Fruit fly (Drosophila melanogaster) whole organism, embryonic: Measurements from ENCODE around the gene Rtnl2.

Experiments
- Blimp-1 ChIP-seq: fragments of 200-800 bp; sonication (Bioruptor generic); optimal IDR thresholded peaks from 3 replicates; lab custom pipeline; 2018; ENCODE audit warnings: missing biosample characterization, missing genetic modification characterization, mild to moderate bottlenecking, moderate library complexity, missing genetic modification reagents
- CG12236 ChIP-seq: fragments of 200-800 bp; sonication (Bioruptor generic); optimal IDR thresholded peaks from 2 replicates; lab custom pipeline; 2016; ENCODE audit warnings: missing biosample characterization, missing genetic modification characterization
- CG1233 ChIP-seq: fragments of 200-800 bp; sonication (Bioruptor generic); optimal IDR thresholded peaks from 4 replicates; lab custom pipeline; 2018; ENCODE audit warnings: missing biosample characterization, mild to moderate bottlenecking, missing genetic modification characterization
- CG13123 ChIP-seq: fragments of 200-800 bp; sonication (Bioruptor generic); optimal IDR thresholded peaks from 2 replicates; lab custom pipeline; 2016; ENCODE audit warnings: missing biosample characterization, missing genetic modification characterization
- CG13775 ChIP-seq: fragments of 200-800 bp; sonication (Bioruptor generic); optimal IDR thresholded peaks from 3 replicates; lab custom pipeline; 2017; ENCODE audit warnings: missing biosample characterization, mild to moderate bottlenecking, missing genetic modification characterization
- CG14014 ChIP-seq: fragments of 200-800 bp; sonication (Bioruptor generic); IDR thresholded peaks from 2 replicates; pipeline ENCODE4 v1.3.6; 2022; ENCODE audit warnings: missing biosample characterization, missing genetic modification characterization
- CG14860 ChIP-seq: fragments of 200-800 bp; sonication (Bioruptor generic); IDR thresholded peaks from 3 replicates; pipeline ENCODE4 v1.3.6; 2022; ENCODE audit warnings: missing biosample characterization, missing genetic modification characterization; ENCODE audit not compliant: partially characterized antibody
- CG15601 ChIP-seq: fragments of 200-800 bp; sonication (Bioruptor generic); optimal IDR thresholded peaks from 3 replicates; lab custom pipeline; 2019; ENCODE audit warnings: missing biosample characterization, mild to moderate bottlenecking, missing genetic modification characterization, moderate library complexity
- CG16815 ChIP-seq: fragments of 200-800 bp; sonication (Bioruptor generic); optimal IDR thresholded peaks from 3 replicates; lab custom pipeline; 2017; ENCODE audit warnings: missing biosample characterization, mild to moderate bottlenecking, missing genetic modification characterization
- CG18476 ChIP-seq: fragments of 200-800 bp; sonication (Bioruptor generic); optimal IDR thresholded peaks from 2 replicates; lab custom pipeline; 2016; ENCODE audit warnings: missing biosample characterization, mild to moderate bottlenecking, missing genetic modification characterization
- CG2199 ChIP-seq: fragments of 200-800 bp; sonication (Bioruptor generic); IDR thresholded peaks from 3 replicates; pipeline ENCODE4 v1.3.6; 2022; ENCODE audit warnings: missing biosample characterization, missing genetic modification characterization
- CG3407 ChIP-seq: fragments of 200-800 bp; sonication (Bioruptor generic); optimal IDR thresholded peaks from 2 replicates; lab custom pipeline; 2018; ENCODE audit warnings: missing biosample characterization, mild to moderate bottlenecking, missing genetic modification characterization
- CG34422 ChIP-seq: fragments of 200-800 bp; sonication (Bioruptor generic); IDR thresholded peaks from 3 replicates; pipeline ENCODE4 v1.3.6; 2022; ENCODE audit warnings: missing biosample characterization, missing genetic modification characterization
- CG3995 ChIP-seq: fragments of 200-800 bp; sonication (Bioruptor generic); optimal IDR thresholded peaks from 3 replicates; lab custom pipeline; 2016; ENCODE audit warnings: missing biosample characterization, missing genetic modification characterization
- CG4707 ChIP-seq: fragments of 200-800 bp; sonication (Bioruptor generic); optimal IDR thresholded peaks from 2 replicates; lab custom pipeline; 2018; ENCODE audit warnings: missing biosample characterization, mild to moderate bottlenecking, missing genetic modification characterization, moderate library complexity
- CG5180 ChIP-seq: fragments of 200-800 bp; sonication (Bioruptor generic); optimal IDR thresholded peaks from 3 replicates; lab custom pipeline; 2017; ENCODE audit warnings: missing biosample characterization, missing genetic modification characterization, mild to moderate bottlenecking, moderate library complexity, missing genetic modification reagents
- CG6791 ChIP-seq: fragments of 200-800 bp; sonication (Bioruptor generic); IDR thresholded peaks from 3 replicates; pipeline ENCODE4 v1.3.6; 2022; ENCODE audit warnings: missing biosample characterization, missing genetic modification characterization; ENCODE audit not compliant: partially characterized antibody
- CG9727 ChIP-seq: fragments of 200-800 bp; sonication (Bioruptor generic); optimal IDR thresholded peaks from 3 replicates; lab custom pipeline; 2017; ENCODE audit warnings: missing biosample characterization, mild to moderate bottlenecking, missing genetic modification characterization
- Dad ChIP-seq: fragments of 200-800 bp; sonication (Bioruptor generic); optimal IDR thresholded peaks from 3 replicates; lab custom pipeline; 2016; ENCODE audit warnings: missing biosample characterization, missing genetic modification characterization
- Dp ChIP-seq: fragments of 200-800 bp; sonication (Bioruptor generic); optimal IDR thresholded peaks from 2 replicates; lab custom pipeline; 2018; ENCODE audit warnings: missing biosample characterization, mild to moderate bottlenecking, missing genetic modification characterization, moderate library complexity
- Eip74EF ChIP-seq, 2 experiments: fragments of 200-800 bp in 1 of 2; fragments of >200 bp in 1 of 2; sonication (Bioruptor generic) in 1 of 2; optimal IDR thresholded peaks; 2 replicates each; lab custom pipeline; 2017 to 2019; ENCODE audit warnings: missing biosample characterization in 2 of 2, missing genetic modification characterization in 2 of 2, mild to moderate bottlenecking in 1 of 2, moderate library complexity in 1 of 2
- Lim3 ChIP-seq: fragments of 200-800 bp; sonication (Bioruptor generic); IDR thresholded peaks from 2 replicates; pipeline ENCODE4 v1.3.6; 2022; ENCODE audit warnings: missing biosample characterization, missing genetic modification characterization
- Med ChIP-seq: fragments of 200-800 bp; sonication (Bioruptor generic); peaks from one replicate; lab custom pipeline; 2016; ENCODE audit warnings: missing biosample characterization, missing genetic modification characterization, mild to moderate bottlenecking, inconsistent platforms, moderate library complexity
- NC2β ChIP-seq: fragments of 200-800 bp; sonication (Bioruptor generic); optimal IDR thresholded peaks from 2 replicates; lab custom pipeline; 2016; ENCODE audit warnings: missing biosample characterization, missing genetic modification characterization
- NfI ChIP-seq: fragments of 200-800 bp; sonication (Bioruptor generic); optimal IDR thresholded peaks from 3 replicates; lab custom pipeline; 2018; ENCODE audit warnings: missing biosample characterization, mild to moderate bottlenecking, missing genetic modification characterization, moderate library complexity
- Rx ChIP-seq: fragments of 200-800 bp; sonication (Bioruptor generic); IDR thresholded peaks from 2 replicates; pipeline ENCODE4 v1.3.6; 2022; ENCODE audit warnings: missing biosample characterization, missing genetic modification characterization
- Sry-δ ChIP-seq: fragments of 200-800 bp; sonication (Bioruptor generic); optimal IDR thresholded peaks from 2 replicates; lab custom pipeline; 2016; ENCODE audit warnings: missing biosample characterization, missing genetic modification characterization
- ac ChIP-seq: fragments of 200-800 bp; sonication (Bioruptor generic); optimal IDR thresholded peaks from 3 replicates; lab custom pipeline; 2017; ENCODE audit warnings: missing biosample characterization, mild to moderate bottlenecking, missing genetic modification characterization
- br ChIP-seq: fragments of >200 bp; optimal IDR thresholded peaks from 2 replicates; lab custom pipeline; 2017
- bsh ChIP-seq, 2 experiments: fragments of 200-800 bp; sonication (Bioruptor generic); optimal IDR thresholded peaks; 2 replicates each; lab custom pipeline; 2017 to 2018; ENCODE audit warnings: mild to moderate bottlenecking in 2 of 2, missing biosample characterization in 2 of 2, missing genetic modification characterization in 2 of 2, moderate library complexity in 1 of 2
- disco-r ChIP-seq: fragments of 200-800 bp; sonication (Bioruptor generic); optimal IDR thresholded peaks from 2 replicates; lab custom pipeline; 2016; ENCODE audit warnings: missing biosample characterization, missing genetic modification characterization
- exex ChIP-seq: fragments of 200-800 bp; sonication (Bioruptor generic); optimal IDR thresholded peaks from 4 replicates; lab custom pipeline; 2018; ENCODE audit warnings: missing biosample characterization, mild to moderate bottlenecking, missing genetic modification characterization, moderate library complexity
- fru ChIP-seq: fragments of >200 bp; optimal IDR thresholded peaks from 2 replicates; lab custom pipeline; 2017
- gem ChIP-seq: fragments of 200-800 bp; sonication (Bioruptor generic); optimal IDR thresholded peaks from 2 replicates; lab custom pipeline; 2019; ENCODE audit warnings: missing biosample characterization, mild to moderate bottlenecking, missing genetic modification characterization, moderate library complexity
- insv ChIP-seq, 2 experiments: fragments of 200-800 bp; sonication (Bioruptor generic); optimal IDR thresholded peaks; 3 replicates each; lab custom pipeline; 2016 to 2018; ENCODE audit warnings: missing biosample characterization in 2 of 2, missing genetic modification characterization in 2 of 2
- kah ChIP-seq: fragments of 200-800 bp; sonication (Bioruptor generic); optimal IDR thresholded peaks from 2 replicates; lab custom pipeline; 2018; ENCODE audit warnings: missing biosample characterization, mild to moderate bottlenecking, missing genetic modification characterization
- lab ChIP-seq: fragments of 200-800 bp; sonication (Bioruptor generic); optimal IDR thresholded peaks from 3 replicates; lab custom pipeline; 2017; ENCODE audit warnings: missing biosample characterization, missing genetic modification characterization, mild to moderate bottlenecking, moderate library complexity, missing genetic modification reagents
- nerfin-2 ChIP-seq: fragments of 200-800 bp; sonication (Bioruptor generic); IDR thresholded peaks from 2 replicates; pipeline ENCODE4 v1.3.6; 2022; ENCODE audit warnings: missing biosample characterization, missing genetic modification characterization; ENCODE audit not compliant: partially characterized antibody
- nmo ChIP-seq: fragments of 200-800 bp; sonication (Bioruptor generic); optimal IDR thresholded peaks from 2 replicates; lab custom pipeline; 2018; ENCODE audit warnings: missing biosample characterization, mild to moderate bottlenecking, missing genetic modification characterization, moderate library complexity
- pita ChIP-seq: fragments of 200-800 bp; sonication (Bioruptor generic); optimal IDR thresholded peaks from 2 replicates; lab custom pipeline; 2017; ENCODE audit warnings: missing biosample characterization, mild to moderate bottlenecking, missing genetic modification characterization
- ranshi ChIP-seq: fragments of 200-800 bp; sonication (Bioruptor generic); IDR thresholded peaks from 2 replicates; pipeline ENCODE4 v1.3.6; 2022; ENCODE audit warnings: missing biosample characterization, missing genetic modification characterization
- rib ChIP-seq: fragments of 200-800 bp; sonication (Bioruptor generic); IDR thresholded peaks from 2 replicates; pipeline ENCODE4 v1.3.6; 2022; ENCODE audit warnings: missing biosample characterization, missing genetic modification characterization
- scrt ChIP-seq: fragments of 200-800 bp; sonication (Bioruptor generic); optimal IDR thresholded peaks from 2 replicates; lab custom pipeline; 2018; ENCODE audit warnings: missing biosample characterization, mild to moderate bottlenecking, missing genetic modification characterization, moderate library complexity
- shn ChIP-seq: fragments of 200-800 bp; sonication (Bioruptor generic); optimal IDR thresholded peaks from 3 replicates; lab custom pipeline; 2016; ENCODE audit warnings: missing biosample characterization, missing genetic modification characterization
- sim ChIP-seq: fragments of 200-800 bp; sonication (Bioruptor generic); IDR thresholded peaks from 2 replicates; pipeline ENCODE4 v1.3.6; 2022; ENCODE audit warnings: missing biosample characterization, missing genetic modification characterization
- slou ChIP-seq: fragments of 200-800 bp; sonication (Bioruptor generic); optimal IDR thresholded peaks from 3 replicates; lab custom pipeline; 2016; ENCODE audit warnings: missing biosample characterization, missing genetic modification characterization
- slp2 ChIP-seq: fragments of 200-800 bp; sonication (Bioruptor generic); optimal IDR thresholded peaks from 2 replicates; lab custom pipeline; 2016; ENCODE audit warnings: missing biosample characterization, missing genetic modification characterization
- stc ChIP-seq: fragments of 200-800 bp; sonication (Bioruptor generic); IDR thresholded peaks from 2 replicates; pipeline ENCODE4 v1.3.6; 2022; ENCODE audit warnings: missing biosample characterization, missing genetic modification characterization
- unc-4 ChIP-seq: fragments of 200-800 bp; sonication (Bioruptor generic); IDR thresholded peaks from 2 replicates; pipeline ENCODE4 v1.3.6; 2022; ENCODE audit warnings: missing biosample characterization, missing genetic modification characterization; ENCODE audit not compliant: partially characterized antibody
- zen ChIP-seq: fragments of 200-800 bp; sonication (Bioruptor generic); optimal IDR thresholded peaks from 3 replicates; lab custom pipeline; 2018; ENCODE audit warnings: missing biosample characterization, mild to moderate bottlenecking, missing genetic modification characterization, moderate library complexity
- zfh1 ChIP-seq: fragments of 200-800 bp; sonication (Bioruptor generic); IDR thresholded peaks from 3 replicates; pipeline ENCODE4 v1.3.6; 2022; ENCODE audit warnings: missing biosample characterization, missing genetic modification characterization

Gene Rtnl2

DNA sequence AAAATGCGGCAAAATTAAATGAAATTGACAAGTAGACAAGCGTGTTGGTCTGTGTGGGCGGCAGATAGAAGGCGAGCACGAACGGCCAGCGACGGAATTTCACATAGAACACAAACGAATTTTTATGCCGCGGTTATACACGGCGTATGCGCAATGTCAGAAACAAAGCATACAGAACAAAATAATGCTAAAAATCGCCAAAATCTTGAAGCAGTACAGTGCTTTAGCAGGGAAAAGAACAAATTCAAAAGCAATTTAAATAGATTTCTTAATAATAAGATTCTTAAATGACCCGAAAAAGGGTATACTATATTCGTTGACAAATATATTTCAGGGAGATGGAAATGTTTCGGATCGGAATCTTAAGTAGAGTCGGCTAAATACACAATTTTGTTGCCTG lies 29.5 kb downstream of the Rtnl2 start (continued):
- no peak for TF ChIP-seq CG12236 (GFP tag; lab: Kevin White, UChicago)
- no peak for TF ChIP-seq CG4707 (GFP tag; lab: Kevin White, UChicago)
- no peak for TF ChIP-seq sim (GFP tag; lab: Robert Waterston, UW)
- TF ChIP-seq ranshi (GFP tag; lab: Robert Waterston, UW): 0 out of 2 replicates have a peak, but pooled peaks have one; percentile 14
- no peak for TF ChIP-seq Lim3 (GFP tag; lab: Robert Waterston, UW)
- no peak for TF ChIP-seq CG6791 (GFP tag; lab: Robert Waterston, UW)
- TF ChIP-seq CG9727 (GFP tag; lab: Kevin White, UChicago): peak; percentile 10
- no peak for TF ChIP-seq kah (GFP tag; lab: Kevin White, UChicago)
- TF ChIP-seq exex (tag; lab: Kevin White, UChicago): no peak
- no peak for TF ChIP-seq NC2β (GFP tag; lab: Kevin White, UChicago)
- peak; percentile 18 for TF ChIP-seq slou
- TF ChIP-seq unc-4 (GFP tag; lab: Robert Waterston, UW): no peak
- no peak for TF ChIP-seq CG2199
- peak; percentile 16 for TF ChIP-seq nmo
- no peak for TF ChIP-seq Blimp-1 (GFP tag; lab: Kevin White, UChicago)
- no peak for TF ChIP-seq CG3407 (GFP tag; lab: Kevin White, UChicago)
- TF ChIP-seq nerfin-2 (GFP tag; lab: Robert Waterston, UW): no peak
- TF ChIP-seq pita (GFP tag; lab: Kevin White, UChicago): no peak
- no peak for TF ChIP-seq CG5180
- peak; percentile 42; the same call in 1 of the 2 replicates for TF ChIP-seq CG14014 (GFP tag; lab: Robert Waterston, UW)
- peak; percentile 47 for TF ChIP-seq gem
- TF ChIP-seq shn: no peak
- TF ChIP-seq CG1233 (GFP tag; lab: Kevin White, UChicago): no peak
- no peak for TF ChIP-seq fru (lab: Kevin White, UChicago)
- peak; percentile 36; the same call in 1 of the 3 replicates for TF ChIP-seq zfh1 (GFP tag; lab: Robert Waterston, UW)
- no peak for TF ChIP-seq slp2 (GFP tag; lab: Kevin White, UChicago)
- TF ChIP-seq Rx (GFP tag; lab: Robert Waterston, UW): no peak
- no peak for TF ChIP-seq Sry-δ (GFP tag; lab: Kevin White, UChicago)
- no peak for TF ChIP-seq CG14860 (GFP tag; lab: Robert Waterston, UW)
- no peak for TF ChIP-seq scrt (GFP tag; lab: Kevin White, UChicago)
- TF ChIP-seq disco-r (GFP tag; lab: Kevin White, UChicago): no peak
- no peak for TF ChIP-seq Eip74EF (GFP tag; optimal IDR thresholded peaks at IDR 0.05; lab: Kevin White, UChicago)
- TF ChIP-seq CG3995 (GFP tag; lab: Kevin White, UChicago): no peak
- no peak for TF ChIP-seq br
- no peak for TF ChIP-seq insv (GFP tag; optimal IDR thresholded peaks at IDR 0.05; lab: Kevin White, UChicago)
- TF ChIP-seq NfI (GFP tag; lab: Kevin White, UChicago): peak; percentile 29
- no peak for TF ChIP-seq Dp
- no peak for TF ChIP-seq CG15601
- no peak for TF ChIP-seq CG13775 (GFP tag; lab: Kevin White, UChicago)
- no peak for TF ChIP-seq CG13123
- no peak for TF ChIP-seq CG18476 (GFP tag; lab: Kevin White, UChicago)
- TF ChIP-seq ac: no peak
- peak; percentile 58 for TF ChIP-seq lab
- no peak for TF ChIP-seq stc (GFP tag; lab: Robert Waterston, UW)
- TF ChIP-seq CG16815 (GFP tag; lab: Kevin White, UChicago): no peak
- peak; percentile 84 for TF ChIP-seq Med (GFP tag; lab: Kevin White, UChicago)
- TF ChIP-seq CG34422 (GFP tag; lab: Robert Waterston, UW): no peak
- no peak for TF ChIP-seq bsh (GFP tag; optimal IDR thresholded peaks at IDR 0.05; lab: Kevin White, UChicago)
- TF ChIP-seq Dad (GFP tag; lab: Kevin White, UChicago): no peak
- TF ChIP-seq zen (tag; lab: Kevin White, UChicago): no peak
- TF ChIP-seq rib: no peak
